Fruit fly (Drosophila melanogaster) whole organism, embryonic: ENCODE data around the gene cort.
A peak's percentile ranks its signal among the peaks of the same experiment; 100 is the strongest.

Source experiments
- Antp ChIP-seq: fragments of 200-800 bp; sonication (Bioruptor generic); optimal IDR thresholded peaks from 3 replicates; lab custom pipeline; 2016; ENCODE audit warnings: missing biosample characterization, missing genetic modification characterization
- BEAF-32 ChIP-seq: fragments of 200-800 bp; sonication (Bioruptor generic); optimal IDR thresholded peaks from 3 replicates; lab custom pipeline; 2017; ENCODE audit warnings: missing biosample characterization, missing genetic modification characterization, mild to moderate bottlenecking, moderate library complexity, missing genetic modification reagents
- BtbVII ChIP-seq: fragments of 200-800 bp; sonication (Bioruptor generic); optimal IDR thresholded peaks from 3 replicates; lab custom pipeline; 2017; ENCODE audit warnings: missing biosample characterization, mild to moderate bottlenecking, missing genetic modification characterization
- Bteb2 ChIP-seq: fragments of 200-800 bp; sonication (Bioruptor generic); optimal IDR thresholded peaks from 2 replicates; lab custom pipeline; 2016; ENCODE audit warnings: missing biosample characterization, missing genetic modification characterization
- CG12104 ChIP-seq: fragments of 200-800 bp; sonication (Bioruptor generic); optimal IDR thresholded peaks from 3 replicates; lab custom pipeline; 2016; ENCODE audit warnings: missing biosample characterization, missing genetic modification characterization
- CG14441 ChIP-seq: fragments of 200-800 bp; sonication (Bioruptor generic); IDR thresholded peaks from 2 replicates; pipeline ENCODE4 v1.3.6; 2022; ENCODE audit warnings: missing biosample characterization, missing genetic modification characterization
- CG14667 ChIP-seq: fragments of 200-800 bp; sonication (Bioruptor generic); IDR thresholded peaks from 2 replicates; pipeline ENCODE4 v1.3.6; 2022; ENCODE audit warnings: missing biosample characterization, missing genetic modification characterization
- CG15073 ChIP-seq: fragments of 200-800 bp; sonication (Bioruptor generic); optimal IDR thresholded peaks from 2 replicates; lab custom pipeline; 2016; ENCODE audit warnings: missing biosample characterization, missing genetic modification characterization
- CG15269 ChIP-seq: fragments of 200-800 bp; sonication (Bioruptor generic); optimal IDR thresholded peaks from 2 replicates; lab custom pipeline; 2018; ENCODE audit warnings: missing biosample characterization, mild to moderate bottlenecking, missing genetic modification characterization, moderate library complexity
- CG16813 ChIP-seq: fragments of 200-800 bp; sonication (Bioruptor generic); IDR thresholded peaks from 3 replicates; pipeline ENCODE4 v1.3.6; 2022; ENCODE audit warnings: missing biosample characterization, missing genetic modification characterization; ENCODE audit not compliant: partially characterized antibody
- CG30403 ChIP-seq: fragments of 200-800 bp; sonication (Bioruptor generic); optimal IDR thresholded peaks from 3 replicates; lab custom pipeline; 2016; ENCODE audit warnings: missing biosample characterization, missing genetic modification characterization
- CG3163 ChIP-seq: fragments of 200-800 bp; sonication (Bioruptor generic); optimal IDR thresholded peaks from 3 replicates; lab custom pipeline; 2016; ENCODE audit warnings: missing biosample characterization, missing genetic modification characterization
- CG32767 ChIP-seq: fragments of 200-800 bp; sonication (Bioruptor generic); IDR thresholded peaks from 2 replicates; pipeline ENCODE4 v1.3.6; 2022; ENCODE audit warnings: missing biosample characterization, missing genetic modification characterization
- CG42726 ChIP-seq: fragments of 200-800 bp; sonication (Bioruptor generic); IDR thresholded peaks from 2 replicates; pipeline ENCODE4 v1.3.6; 2022; ENCODE audit warnings: missing biosample characterization, missing genetic modification characterization; ENCODE audit not compliant: partially characterized antibody
- CG5245 ChIP-seq: fragments of 200-800 bp; sonication (Bioruptor generic); optimal IDR thresholded peaks from 3 replicates; lab custom pipeline; 2016; ENCODE audit warnings: missing biosample characterization, missing genetic modification characterization
- CG5953 ChIP-seq: fragments of 200-800 bp; sonication (Bioruptor generic); IDR thresholded peaks from 2 replicates; pipeline ENCODE4 v1.3.6; 2022; ENCODE audit warnings: missing biosample characterization, missing genetic modification characterization
- CG6689 ChIP-seq: fragments of 200-800 bp; sonication (Bioruptor generic); IDR thresholded peaks from 2 replicates; pipeline ENCODE4 v1.3.6; 2022; ENCODE audit warnings: missing biosample characterization, missing genetic modification characterization
- CG7839 ChIP-seq: fragments of 200-800 bp; sonication (Bioruptor generic); optimal IDR thresholded peaks from 3 replicates; lab custom pipeline; 2018; ENCODE audit warnings: missing biosample characterization, mild to moderate bottlenecking, missing genetic modification characterization, moderate library complexity
- CG7963 ChIP-seq: fragments of 200-800 bp; sonication (Bioruptor generic); IDR thresholded peaks from 3 replicates; pipeline ENCODE4 v1.3.6; 2022; ENCODE audit warnings: missing biosample characterization, missing genetic modification characterization; ENCODE audit not compliant: partially characterized antibody
- CG8924 ChIP-seq: fragments of 200-800 bp; optimal IDR thresholded peaks from 3 replicates; lab custom pipeline; 2019; ENCODE audit warnings: missing biosample characterization, mild to moderate bottlenecking, missing genetic modification characterization, moderate library complexity
- CG9609 ChIP-seq: fragments of 200-800 bp; sonication (Bioruptor generic); optimal IDR thresholded peaks from 3 replicates; lab custom pipeline; 2016; ENCODE audit warnings: missing biosample characterization, missing genetic modification characterization
- Dbx ChIP-seq: fragments of 200-800 bp; sonication (Bioruptor generic); IDR thresholded peaks from 3 replicates; pipeline ENCODE4 v1.3.6; 2022; ENCODE audit warnings: missing biosample characterization, missing genetic modification characterization
- Doc3 ChIP-seq: fragments of 200-800 bp; sonication (Bioruptor generic); IDR thresholded peaks from 3 replicates; pipeline ENCODE4 v1.3.6; 2022; ENCODE audit warnings: missing biosample characterization, missing genetic modification characterization; ENCODE audit not compliant: partially characterized antibody
- GATAe ChIP-seq: fragments of 200-800 bp; sonication (Bioruptor generic); conservative IDR thresholded peaks from 2 replicates; pipeline ENCODE4 v1.3.6; 2022; ENCODE audit warnings: missing biosample characterization, missing genetic modification characterization
- Hmx ChIP-seq: fragments of 200-800 bp; sonication (Bioruptor generic); optimal IDR thresholded peaks from 2 replicates; lab custom pipeline; 2016; ENCODE audit warnings: missing biosample characterization, missing genetic modification characterization
- Hsf ChIP-seq: fragments of 200-800 bp; sonication (Bioruptor generic); optimal IDR thresholded peaks from 3 replicates; lab custom pipeline; 2016; ENCODE audit warnings: missing biosample characterization, missing genetic modification characterization
- Kr ChIP-seq: fragments of 200-800 bp; sonication (Bioruptor generic); optimal IDR thresholded peaks from 2 replicates; lab custom pipeline; 2017; ENCODE audit warnings: missing biosample characterization, mild to moderate bottlenecking, missing genetic modification characterization
- MBD-R2 ChIP-seq: fragments of 200-800 bp; sonication (Bioruptor generic); IDR thresholded peaks from 2 replicates; pipeline ENCODE4 v1.3.6; 2022; ENCODE audit warnings: missing biosample characterization, missing genetic modification characterization
- Optix ChIP-seq: fragments of 200-800 bp; sonication (Bioruptor generic); IDR thresholded peaks from 3 replicates; pipeline ENCODE4 v1.3.6; 2022; ENCODE audit warnings: missing biosample characterization, missing genetic modification characterization
- amos ChIP-seq: fragments of 200-800 bp; sonication (Bioruptor generic); IDR thresholded peaks from 2 replicates; pipeline ENCODE4 v1.3.6; 2022; ENCODE audit warnings: missing biosample characterization, missing genetic modification characterization; ENCODE audit not compliant: partially characterized antibody
- cas ChIP-seq: fragments of 200-800 bp; sonication (Bioruptor generic); IDR thresholded peaks from 2 replicates; pipeline ENCODE4 v1.3.6; 2022; ENCODE audit warnings: missing biosample characterization, missing genetic modification characterization
- cato ChIP-seq: fragments of 200-800 bp; sonication (Bioruptor generic); optimal IDR thresholded peaks from 2 replicates; lab custom pipeline; 2016; ENCODE audit warnings: missing biosample characterization, missing genetic modification characterization, borderline replicate concordance
- fd3F ChIP-seq: fragments of 200-800 bp; sonication (Bioruptor generic); optimal IDR thresholded peaks from 2 replicates; lab custom pipeline; 2018; ENCODE audit warnings: missing biosample characterization, mild to moderate bottlenecking, missing genetic modification characterization, moderate library complexity
- gsb ChIP-seq: fragments of 200-800 bp; sonication (Bioruptor generic); IDR thresholded peaks from 2 replicates; pipeline ENCODE4 v1.3.6; 2022; ENCODE audit warnings: missing biosample characterization, missing genetic modification characterization
- hbn ChIP-seq: fragments of 200-800 bp; sonication (Bioruptor generic); IDR thresholded peaks from 2 replicates; pipeline ENCODE4 v1.3.6; 2022; ENCODE audit warnings: missing biosample characterization, missing genetic modification characterization; ENCODE audit not compliant: partially characterized antibody
- inv ChIP-seq: fragments of 200-800 bp; sonication (Bioruptor generic); IDR thresholded peaks from 2 replicates; pipeline ENCODE4 v1.3.6; 2022; ENCODE audit warnings: missing biosample characterization, missing genetic modification characterization; ENCODE audit not compliant: partially characterized antibody
- lov ChIP-seq, 2 experiments: fragments of 200-800 bp in 1 of 2; fragments of >200 bp in 1 of 2; sonication (Bioruptor generic) in 1 of 2; IDR thresholded peaks in 1 of 2; optimal IDR thresholded peaks in 1 of 2; 2 replicates in 1 of 2; 3 replicates in 1 of 2; pipeline versions ENCODE4 v1.3.6 to Lab custom; 2017 to 2022; ENCODE audit warnings: missing biosample characterization in 1 of 2, missing genetic modification characterization in 1 of 2
- maf-S ChIP-seq: fragments of 200-800 bp; sonication (Bioruptor generic); optimal IDR thresholded peaks from 2 replicates; lab custom pipeline; 2016; ENCODE audit warnings: missing biosample characterization, missing genetic modification characterization
- mld ChIP-seq: fragments of 200-800 bp; sonication (Bioruptor generic); IDR thresholded peaks from 3 replicates; pipeline ENCODE4 v1.3.6; 2022; ENCODE audit warnings: missing biosample characterization, missing genetic modification characterization; ENCODE audit not compliant: partially characterized antibody
- pb ChIP-seq: fragments of 200-800 bp; sonication (Bioruptor generic); optimal IDR thresholded peaks from 3 replicates; lab custom pipeline; 2016; ENCODE audit warnings: missing biosample characterization, missing genetic modification characterization
- prd ChIP-seq, 3 experiments: fragments of >200 bp in 2 of 3; fragments of 200-800 bp in 1 of 3; sonication (Bioruptor generic) in 1 of 3; optimal IDR thresholded peaks in 2 of 3; IDR thresholded peaks in 1 of 3; 2 replicates in 2 of 3; 3 replicates in 1 of 3; pipeline versions ENCODE4 v1.3.6 to Lab custom; 2017 to 2022; ENCODE audit warnings: missing biosample characterization in 1 of 3, missing genetic modification characterization in 1 of 3
- pzg ChIP-seq: fragments of 200-800 bp; sonication (Bioruptor generic); optimal IDR thresholded peaks from 3 replicates; lab custom pipeline; 2018; ENCODE audit warnings: missing biosample characterization, mild to moderate bottlenecking, missing genetic modification characterization, moderate library complexity
- sima ChIP-seq: fragments of 200-800 bp; sonication (Bioruptor generic); optimal IDR thresholded peaks from 2 replicates; lab custom pipeline; 2016; ENCODE audit warnings: missing biosample characterization, missing genetic modification characterization
- stwl ChIP-seq: fragments of 200-800 bp; sonication (Bioruptor generic); optimal IDR thresholded peaks from 3 replicates; lab custom pipeline; 2018; ENCODE audit warnings: missing biosample characterization, mild to moderate bottlenecking, missing genetic modification characterization, moderate library complexity
- unpg ChIP-seq: fragments of 200-800 bp; sonication (Bioruptor generic); optimal IDR thresholded peaks from 3 replicates; lab custom pipeline; 2018; ENCODE audit warnings: missing biosample characterization, mild to moderate bottlenecking, missing genetic modification characterization, moderate library complexity
- wek ChIP-seq: fragments of 200-800 bp; sonication (Bioruptor generic); optimal IDR thresholded peaks from 3 replicates; lab custom pipeline; 2018; ENCODE audit warnings: missing biosample characterization, mild to moderate bottlenecking, missing genetic modification characterization, moderate library complexity
- zfh2 ChIP-seq: fragments of 200-800 bp; sonication (Bioruptor generic); optimal IDR thresholded peaks from 2 replicates; lab custom pipeline; 2016; ENCODE audit warnings: missing biosample characterization, missing genetic modification characterization

cort gene

DNA sequence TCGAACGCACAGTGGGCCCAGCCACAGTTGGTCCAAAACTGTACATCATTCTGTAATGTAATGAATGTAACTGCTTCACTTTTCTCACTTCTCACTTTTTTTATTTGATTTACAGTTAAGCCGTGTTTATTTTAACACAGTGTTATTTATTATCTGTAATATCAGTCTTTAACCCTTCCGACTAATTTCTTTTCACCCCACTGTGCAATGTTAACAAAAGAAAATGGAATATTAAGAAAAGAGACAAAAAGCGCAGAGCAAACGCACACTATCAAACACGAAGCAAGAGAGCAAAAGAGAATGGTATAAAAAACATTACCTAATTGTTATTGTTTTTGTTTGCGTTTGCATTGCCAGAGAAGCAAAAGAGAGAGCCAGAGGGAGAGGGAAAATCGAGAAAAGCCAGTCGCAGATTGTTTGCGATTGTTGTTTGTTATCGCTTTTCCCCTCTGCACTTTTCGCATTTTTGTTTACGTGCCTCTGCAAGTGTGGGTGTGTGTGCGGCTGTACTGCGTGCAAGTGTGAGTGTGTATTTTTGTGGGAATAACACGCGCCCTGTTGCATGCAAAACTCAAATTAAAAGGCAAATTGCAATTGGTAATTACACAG lies 29.2 kb downstream of the cort start (continued):
- TF ChIP-seq CG5245 (GFP tag; lab: Kevin White, UChicago) (peak; percentile 98), inv (GFP tag; lab: Robert Waterston, UW) (peak; percentile 23; the same call in 1 of the 2 replicates), stwl (tag; lab: Kevin White, UChicago) (peak; percentile 66), CG3163 (GFP tag; lab: Kevin White, UChicago) (peak; percentile 94), CG16813 (GFP tag; lab: Robert Waterston, UW) (peak; percentile 47; the same call in 1 of the 3 replicates), CG32767 (peak; percentile 98), BtbVII (peak; percentile 98), pzg (peak; percentile 15), CG14441 (peak; percentile 98), fd3F (peak; percentile 96), pb (GFP tag; lab: Kevin White, UChicago) (peak; percentile 98), CG15073 (GFP tag; lab: Kevin White, UChicago) (peak; percentile 86), CG7963 (GFP tag; lab: Robert Waterston, UW) (peak; percentile 24; the same call in 1 of the 3 replicates), Kr (peak; percentile 98), CG30403 (peak; percentile 99), hbn (GFP tag; lab: Robert Waterston, UW) (0 out of 2 replicates have a peak, but pooled peaks have one; percentile 17), MBD-R2 (GFP tag; lab: Robert Waterston, UW) (peak; percentile 89), CG12104 (peak; percentile 96), Doc3 (GFP tag; lab: Robert Waterston, UW) (no peak), GATAe (GFP tag; lab: Robert Waterston, UW) (peak; percentile 87), unpg (GFP tag; lab: Kevin White, UChicago) (peak; percentile 99), Hsf (peak; percentile 99), CG7839 (tag; lab: Kevin White, UChicago) (peak; percentile 99), gsb (GFP tag; lab: Robert Waterston, UW) (peak; percentile 94), Optix (GFP tag; lab: Robert Waterston, UW) (peak; percentile 97), CG8924 (peak; percentile 99), cato (GFP tag; lab: Kevin White, UChicago) (peak; percentile 98), CG15269 (tag; lab: Kevin White, UChicago) (peak; percentile 99), wek (peak; percentile 96), CG14667 (peak; percentile 94), zfh2 (GFP tag; lab: Kevin White, UChicago) (peak; percentile 94), maf-S (GFP tag; lab: Kevin White, UChicago) (peak; percentile 98), amos (GFP tag; lab: Robert Waterston, UW) (no peak; the same call in 1 of the 2 replicates), Antp (GFP tag; lab: Kevin White, UChicago) (peak; percentile 98), sima (GFP tag; lab: Kevin White, UChicago) (peak; percentile 92), Dbx (GFP tag; lab: Robert Waterston, UW) (peak; percentile 95), prd (optimal IDR thresholded peaks at IDR 0.05; lab: Kevin White, UChicago) (no peak), prd (GFP tag; IDR thresholded peaks at IDR 0.05; lab: Robert Waterston, UW) (peak; percentile 99), lov (optimal IDR thresholded peaks at IDR 0.05; lab: Kevin White, UChicago) (no peak), lov (GFP tag; IDR thresholded peaks at IDR 0.05; lab: Robert Waterston, UW) (peak; percentile 95), Bteb2 (GFP tag; lab: Kevin White, UChicago) (peak; percentile 98), CG9609 (GFP tag; lab: Kevin White, UChicago) (peak; percentile 98), BEAF-32 (GFP tag; lab: Kevin White, UChicago) (peak; percentile 12), Hmx (GFP tag; lab: Kevin White, UChicago) (no peak), CG6689 (peak; percentile 98), mld (GFP tag; lab: Robert Waterston, UW) (no peak), CG5953 (GFP tag; lab: Robert Waterston, UW) (peak; percentile 98), CG42726 (no peak), cas (GFP tag; lab: Robert Waterston, UW) (peak; percentile 88)
